Worm (Caenorhabditis elegans) whole organism, L4 larva: ENCODE results near the gene pmpl-1.

Source experiments
- F10B5.3 ChIP-seq: sonication (generic microtip); optimal IDR thresholded peaks from 2 replicates; lab custom pipeline; 2016; ENCODE audit warnings: mild to moderate bottlenecking, missing genetic modification characterization, missing compliant biosample characterization
- R02D3.7 ChIP-seq: fragments of 150-350 bp; sonication (generic microtip); optimal IDR thresholded peaks from 3 replicates; lab custom pipeline; 2014; ENCODE audit warnings: missing biosample characterization, missing genetic modification characterization
- T26A8.4 ChIP-seq: fragments of 200-800 bp; sonication (Bioruptor generic); IDR thresholded peaks from 2 replicates; pipeline ENCODE4 v1.3.6; 2022; ENCODE audit warnings: missing genetic modification characterization, missing compliant biosample characterization
- Y105C5A.15 ChIP-seq: fragments of 200-800 bp; sonication (Bioruptor generic); IDR thresholded peaks from 2 replicates; pipeline ENCODE4 v1.3.6; 2022; ENCODE audit warnings: missing genetic modification characterization, missing compliant biosample characterization
- Y75B8A.6 ChIP-seq: fragments of 200-800 bp; sonication (Bioruptor generic); IDR thresholded peaks from 2 replicates; pipeline ENCODE4 v1.3.6; 2022; ENCODE audit warnings: missing genetic modification reagents, missing genetic modification characterization, missing compliant biosample characterization
- aha-1 ChIP-seq: fragments of 150-350 bp; peaks from one replicate; lab custom pipeline; 2014; ENCODE audit warnings: missing biosample characterization, missing genetic modification characterization
- arid-1 ChIP-seq: fragments of 200-800 bp; sonication (Bioruptor generic); conservative IDR thresholded peaks from 2 replicates; pipeline ENCODE4 v1.3.6; 2022; ENCODE audit warnings: missing genetic modification reagents, missing genetic modification characterization, missing compliant biosample characterization
- attf-4 ChIP-seq: sonication (generic microtip); optimal IDR thresholded peaks from 3 replicates; lab custom pipeline; 2017; ENCODE audit warnings: missing biosample characterization, missing genetic modification characterization
- ceh-20 ChIP-seq: fragments of 200-800 bp; sonication (Bioruptor generic); IDR thresholded peaks from 2 replicates; pipeline ENCODE4 v1.3.6; 2022; ENCODE audit warnings: missing genetic modification reagents, missing genetic modification characterization, missing compliant biosample characterization
- ces-1 ChIP-seq: fragments of 150-350 bp; sonication (generic microtip); optimal IDR thresholded peaks from 4 replicates; lab custom pipeline; 2014; ENCODE audit warnings: missing biosample characterization, missing genetic modification reagents, missing genetic modification characterization
- ctbp-1 ChIP-seq: fragments of 200-800 bp; sonication (Bioruptor generic); IDR thresholded peaks from 2 replicates; pipeline ENCODE4 v1.3.6; 2022; ENCODE audit warnings: missing genetic modification reagents, missing genetic modification characterization, missing compliant biosample characterization
- daf-16 ChIP-seq, 3 experiments: sonication (generic microtip); optimal IDR thresholded peaks; 2 replicates each; lab custom pipeline; 2016 to 2017; ENCODE audit warnings: missing genetic modification characterization in 3 of 3, missing genetic modification reagents in 3 of 3, mild to moderate bottlenecking in 2 of 3, missing compliant biosample characterization in 2 of 3, missing biosample characterization in 1 of 3, moderate library complexity in 1 of 3
- dmd-6 ChIP-seq: fragments of 200-800 bp; sonication (Bioruptor generic); IDR thresholded peaks from 2 replicates; pipeline ENCODE4 v1.3.6; 2022; ENCODE audit warnings: missing genetic modification reagents, missing genetic modification characterization, missing compliant biosample characterization
- dmd-9 ChIP-seq: fragments of 200-800 bp; sonication (Bioruptor generic); IDR thresholded peaks from 2 replicates; pipeline ENCODE4 v1.3.6; 2022; ENCODE audit warnings: missing genetic modification reagents, missing genetic modification characterization, missing compliant biosample characterization
- duxl-1 ChIP-seq: sonication (generic microtip); optimal IDR thresholded peaks from 2 replicates; lab custom pipeline; 2016; ENCODE audit warnings: mild to moderate bottlenecking, missing genetic modification characterization, moderate library complexity, missing compliant biosample characterization; ENCODE audit not compliant: poor library complexity
- dve-1 ChIP-seq: sonication (generic microtip); optimal IDR thresholded peaks from 2 replicates; lab custom pipeline; 2017; ENCODE audit warnings: antibody characterized with exemption, mild to moderate bottlenecking, missing genetic modification characterization, missing compliant biosample characterization; ENCODE audit not compliant: insufficient read depth
- fos-1 ChIP-seq: fragments of 150-350 bp; optimal IDR thresholded peaks from 2 replicates; lab custom pipeline; 2014; ENCODE audit warnings: missing biosample characterization, missing genetic modification characterization
- gei-8 ChIP-seq: fragments of 200-800 bp; sonication (Bioruptor generic); optimal IDR thresholded peaks from 2 replicates; lab custom pipeline; 2018; ENCODE audit warnings: mild to moderate bottlenecking, missing genetic modification characterization, missing compliant biosample characterization
- hif-1 ChIP-seq, 2 experiments: sonication (generic microtip); optimal IDR thresholded peaks; 2 replicates each; lab custom pipeline; 2016 to 2017; ENCODE audit warnings: missing compliant biosample characterization in 2 of 2, missing genetic modification characterization in 2 of 2, missing genetic modification reagents in 2 of 2, missing genotype in 2 of 2, mild to moderate bottlenecking in 1 of 2
- hlh-11 ChIP-seq: fragments of 200-800 bp; sonication (Bioruptor generic); optimal IDR thresholded peaks from 2 replicates; lab custom pipeline; 2018; ENCODE audit warnings: mild to moderate bottlenecking, missing genetic modification characterization, missing compliant biosample characterization
- hlh-30 ChIP-seq: sonication (generic microtip); optimal IDR thresholded peaks from 2 replicates; lab custom pipeline; 2017; ENCODE audit warnings: antibody characterized with exemption, mild to moderate bottlenecking, missing genetic modification characterization, missing compliant biosample characterization; ENCODE audit not compliant: insufficient read depth
- hmg-1.1 ChIP-seq: fragments of 200-800 bp; sonication (Bioruptor generic); IDR thresholded peaks from 2 replicates; pipeline ENCODE4 v1.3.6; 2022; ENCODE audit warnings: missing genetic modification reagents, missing genetic modification characterization, missing compliant biosample characterization
- jun-1 ChIP-seq: fragments of 150-350 bp; optimal IDR thresholded peaks from 2 replicates; lab custom pipeline; 2014; ENCODE audit warnings: missing biosample characterization, missing genetic modification reagents, missing genetic modification characterization
- lin-1 ChIP-seq: fragments of 200-800 bp; sonication (Bioruptor generic); IDR thresholded peaks from 2 replicates; pipeline ENCODE4 v1.3.6; 2022; ENCODE audit warnings: missing genetic modification reagents, missing genetic modification characterization, missing compliant biosample characterization
- lin-13 ChIP-seq: fragments of 150-350 bp; optimal IDR thresholded peaks from 2 replicates; lab custom pipeline; 2014; ENCODE audit warnings: missing biosample characterization, missing genetic modification reagents, missing genetic modification characterization
- lsy-2 ChIP-seq, 2 experiments: fragments of 150-350 bp in 1 of 2; sonication (generic microtip) in 1 of 2; optimal IDR thresholded peaks; 2 replicates each; lab custom pipeline; 2014 to 2017; ENCODE audit warnings: missing biosample characterization in 2 of 2, missing genetic modification characterization in 2 of 2
- madf-5 ChIP-seq, 2 experiments: fragments of 200-800 bp; sonication (Bioruptor generic); IDR thresholded peaks; 2 replicates each; pipeline ENCODE4 v1.3.6; 2022; ENCODE audit warnings: missing compliant biosample characterization in 2 of 2, missing genetic modification characterization in 2 of 2
- mdl-1 ChIP-seq, 2 experiments: fragments of 150-350 bp in 1 of 2; sonication (generic microtip) in 1 of 2; optimal IDR thresholded peaks; 2 replicates each; lab custom pipeline; 2014 to 2017; ENCODE audit warnings: missing biosample characterization in 2 of 2, missing genetic modification characterization in 2 of 2
- mep-1 ChIP-seq: fragments of 150-350 bp; sonication (generic microtip); optimal IDR thresholded peaks from 3 replicates; lab custom pipeline; 2014; ENCODE audit warnings: missing biosample characterization, missing genetic modification characterization
- mes-2 ChIP-seq: sonication (generic microtip); optimal IDR thresholded peaks from 2 replicates; lab custom pipeline; 2016; ENCODE audit warnings: missing genotype, mild to moderate bottlenecking, missing genetic modification characterization, missing compliant biosample characterization; ENCODE audit not compliant: poor library complexity, severe bottlenecking
- mxl-3 ChIP-seq: fragments of 200-800 bp; sonication (Bioruptor generic); optimal IDR thresholded peaks from 2 replicates; lab custom pipeline; 2018; ENCODE audit warnings: mild to moderate bottlenecking, missing genetic modification characterization, missing compliant biosample characterization
- nhr-102 ChIP-seq: sonication (generic microtip); optimal IDR thresholded peaks from 2 replicates; lab custom pipeline; 2016; ENCODE audit warnings: mild to moderate bottlenecking, missing genetic modification characterization, moderate library complexity, missing compliant biosample characterization
- nhr-11 ChIP-seq: fragments of 150-350 bp; optimal IDR thresholded peaks from 2 replicates; lab custom pipeline; 2014; ENCODE audit warnings: missing biosample characterization, missing genetic modification characterization
- nhr-237 ChIP-seq: sonication (generic microtip); optimal IDR thresholded peaks from 2 replicates; lab custom pipeline; 2017; ENCODE audit warnings: missing biosample characterization, missing genetic modification characterization
- nhr-28 ChIP-seq: fragments of 150-350 bp; optimal IDR thresholded peaks from 2 replicates; lab custom pipeline; 2014; ENCODE audit warnings: missing biosample characterization, missing genetic modification characterization
- nhr-42 ChIP-seq: fragments of 200-800 bp; sonication (Bioruptor generic); IDR thresholded peaks from 2 replicates; pipeline ENCODE4 v1.3.6; 2022; ENCODE audit warnings: missing genetic modification characterization, missing compliant biosample characterization
- nhr-48 ChIP-seq: sonication (generic microtip); optimal IDR thresholded peaks from 2 replicates; lab custom pipeline; 2016; ENCODE audit warnings: mild to moderate bottlenecking, missing genetic modification characterization, missing compliant biosample characterization
- nhr-6 ChIP-seq: fragments of 150-350 bp; optimal IDR thresholded peaks from 2 replicates; lab custom pipeline; 2014; ENCODE audit warnings: missing biosample characterization, missing genetic modification characterization
- nhr-76 ChIP-seq: fragments of 150-350 bp; optimal IDR thresholded peaks from 2 replicates; lab custom pipeline; 2014; ENCODE audit warnings: missing biosample characterization, missing genetic modification characterization
- nhr-77 ChIP-seq: fragments of 150-350 bp; optimal IDR thresholded peaks from 2 replicates; lab custom pipeline; 2014; ENCODE audit warnings: missing biosample characterization, missing genetic modification characterization
- pha-4 ChIP-seq, 2 experiments: fragments of 150-350 bp in 1 of 2; fragments of 200-800 bp in 1 of 2; sonication (Bioruptor generic) in 1 of 2; IDR thresholded peaks in 1 of 2; optimal IDR thresholded peaks in 1 of 2; 2 replicates each; pipeline versions ENCODE4 v1.3.6 to Lab custom; 2014 to 2022; ENCODE audit warnings: missing genetic modification characterization in 2 of 2, missing genetic modification reagents in 2 of 2, missing biosample characterization in 1 of 2, missing compliant biosample characterization in 1 of 2
- pqm-1 ChIP-seq: sonication (generic microtip); optimal IDR thresholded peaks from 2 replicates; lab custom pipeline; 2017; ENCODE audit warnings: missing biosample characterization, missing genetic modification characterization
- rbr-2 ChIP-seq: sonication (generic microtip); optimal IDR thresholded peaks from 2 replicates; lab custom pipeline; 2016; ENCODE audit warnings: missing genotype, missing genetic modification characterization, missing compliant biosample characterization
- spr-1 ChIP-seq: sonication (generic microtip); optimal IDR thresholded peaks from 2 replicates; lab custom pipeline; 2016; ENCODE audit warnings: mild to moderate bottlenecking, missing genetic modification characterization, missing compliant biosample characterization
- unc-130 ChIP-seq: sonication (generic microtip); optimal IDR thresholded peaks from 2 replicates; lab custom pipeline; 2016; ENCODE audit warnings: missing genetic modification reagents, missing genetic modification characterization, missing compliant biosample characterization
- unc-62 ChIP-seq, 3 experiments: fragments of 150-350 bp in 1 of 3; sonication (generic microtip); optimal IDR thresholded peaks in 2 of 3; peaks in 1 of 3; 1 replicate in 1 of 3; 2 replicates in 2 of 3; lab custom pipeline; 2014 to 2017; ENCODE audit warnings: missing biosample characterization in 3 of 3, missing genetic modification characterization in 3 of 3, missing genetic modification reagents in 3 of 3, missing genotype in 1 of 3
- zfp-3 ChIP-seq: fragments of 200-800 bp; sonication (Bioruptor generic); conservative IDR thresholded peaks from 2 replicates; pipeline ENCODE4 v1.3.6; 2022; ENCODE audit warnings: missing genetic modification reagents, missing genetic modification characterization, missing compliant biosample characterization
- zip-2 ChIP-seq: fragments of 150-350 bp; optimal IDR thresholded peaks from 2 replicates; lab custom pipeline; 2014; ENCODE audit warnings: missing biosample characterization, missing genetic modification characterization
- ztf-7 ChIP-seq: fragments of 150-350 bp; optimal IDR thresholded peaks from 2 replicates; lab custom pipeline; 2014; ENCODE audit warnings: missing biosample characterization, missing genetic modification characterization

Gene pmpl-1

DNA sequence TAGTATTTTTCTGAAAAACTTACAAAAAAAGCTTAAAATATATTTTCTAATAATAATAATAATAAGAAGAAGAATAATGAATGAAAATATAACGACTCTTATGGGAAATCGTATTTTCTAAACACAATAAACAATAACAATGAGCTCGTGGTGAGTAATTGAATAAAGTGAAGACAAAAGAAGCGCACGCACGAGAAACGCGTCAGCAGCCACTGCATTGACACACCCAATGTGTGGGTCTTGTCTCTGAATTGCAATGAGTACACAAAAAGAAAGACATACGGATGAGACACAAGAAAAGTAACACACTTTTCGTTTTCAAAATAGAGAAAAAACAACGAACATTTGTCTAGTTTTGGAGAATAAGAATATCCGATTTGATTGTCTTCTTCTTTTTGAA is 15.5 kb downstream of the pmpl-1 start, which contains the start of gene F35A5.8:
Gene F35A5.8, minus strand, starts transcription at position 151 of the 400 bp plus-strand sequence.
- TF ChIP-seq unc-62 (GFP tag; optimal IDR thresholded peaks at IDR 0.05 in 1 of 2; lab: Kevin White, UChicago) = peak in 1 of 2 experiments; percentile 95
- no peak for TF ChIP-seq unc-62 (tag; optimal IDR thresholded peaks at IDR 0.05; lab: Kevin White, UChicago)
- TF ChIP-seq rbr-2 (tag; lab: Kevin White, UChicago) = peak; percentile 76
- no peak for TF ChIP-seq R02D3.7 (tag; lab: Kevin White, UChicago)
- peak; percentile 32; the same call in 1 of the 2 replicates for TF ChIP-seq nhr-42
- TF ChIP-seq mes-2 = peak; percentile 90
- no peak for TF ChIP-seq lin-1 (GFP tag; lab: Robert Waterston, UW)
- TF ChIP-seq nhr-11 (tag; lab: Kevin White, UChicago) = peak; percentile 36
- no peak for TF ChIP-seq Y75B8A.6
- TF ChIP-seq nhr-6 (tag; lab: Kevin White, UChicago) = peak; percentile 4
- peak; percentile 58 for TF ChIP-seq nhr-28 (tag; lab: Kevin White, UChicago)
- no peak for TF ChIP-seq zfp-3 (GFP tag; lab: Robert Waterston, UW)
- TF ChIP-seq aha-1 (tag; lab: Kevin White, UChicago) = peak; percentile 96
- peak in 1 of 2 experiments; percentile 80 for TF ChIP-seq daf-16 (GFP tag; optimal IDR thresholded peaks at IDR 0.05; lab: Kevin White, UChicago)
- TF ChIP-seq daf-16 (tag; optimal IDR thresholded peaks at IDR 0.05; lab: Kevin White, UChicago) = peak; percentile 63
- TF ChIP-seq dmd-6 (GFP tag; lab: Robert Waterston, UW) = peak; percentile 48
- no peak for TF ChIP-seq fos-1 (tag; lab: Kevin White, UChicago)
- TF ChIP-seq nhr-77 (tag; lab: Kevin White, UChicago) = peak; percentile 25
- peak; percentile 63 for TF ChIP-seq hlh-30 (tag; lab: Kevin White, UChicago)
- TF ChIP-seq dve-1 (tag; lab: Kevin White, UChicago) = peak; percentile 86
- no peak for TF ChIP-seq nhr-237 (tag; lab: Kevin White, UChicago)
- no peak for TF ChIP-seq madf-5 (GFP tag; IDR thresholded peaks at IDR 0.05; lab: Robert Waterston, UW)
- TF ChIP-seq mep-1 = peak; percentile 86
- TF ChIP-seq nhr-48 (tag; lab: Kevin White, UChicago) = peak; percentile 34
- no peak for TF ChIP-seq attf-4 (tag; lab: Kevin White, UChicago)
- TF ChIP-seq gei-8 (GFP tag; lab: Kevin White, UChicago) = no peak
- no peak for TF ChIP-seq ceh-20 (GFP tag; lab: Robert Waterston, UW)
- peak; percentile 75 for TF ChIP-seq ztf-7
- TF ChIP-seq arid-1 (GFP tag; lab: Robert Waterston, UW) = 0 out of 2 replicates have a peak, but pooled peaks have one; percentile 24
- TF ChIP-seq F10B5.3 (tag; lab: Kevin White, UChicago) = peak; percentile 61
- TF ChIP-seq mdl-1 (tag; optimal IDR thresholded peaks at IDR 0.05; lab: Kevin White, UChicago) = peak in 1 of 2 experiments; percentile 48
- no peak for TF ChIP-seq pqm-1 (tag; lab: Kevin White, UChicago)
- TF ChIP-seq nhr-102 (tag; lab: Kevin White, UChicago) = no peak
- no peak for TF ChIP-seq zip-2
- TF ChIP-seq hif-1 (tag; optimal IDR thresholded peaks at IDR 0.05; lab: Kevin White, UChicago) = peak in 1 of 2 experiments; percentile 19
- TF ChIP-seq T26A8.4 = peak; percentile 71
- TF ChIP-seq Y105C5A.15 (GFP tag; lab: Robert Waterston, UW) = no peak
- TF ChIP-seq ctbp-1 = peak; percentile 79
- peak in 1 of 2 experiments; percentile 28 for TF ChIP-seq lsy-2 (tag; optimal IDR thresholded peaks at IDR 0.05; lab: Kevin White, UChicago)
- no peak for TF ChIP-seq nhr-76 (tag; lab: Kevin White, UChicago)
- peak; percentile 65 for TF ChIP-seq hmg-1.1
- peak; percentile 25 for TF ChIP-seq mxl-3 (GFP tag; lab: Kevin White, UChicago)
- TF ChIP-seq hlh-11 (tag; lab: Kevin White, UChicago) = peak; percentile 74
- TF ChIP-seq unc-130 (GFP tag; lab: Kevin White, UChicago) = no peak
- TF ChIP-seq spr-1 (tag; lab: Kevin White, UChicago) = peak; percentile 16
- peak; percentile 72 for TF ChIP-seq lin-13
- TF ChIP-seq duxl-1 = peak; percentile 61
- TF ChIP-seq ces-1 (GFP tag; lab: Kevin White, UChicago) = peak; percentile 64
- no peak for TF ChIP-seq pha-4 (GFP tag; IDR thresholded peaks at IDR 0.05; lab: Robert Waterston, UW)
- TF ChIP-seq pha-4 (tag; optimal IDR thresholded peaks at IDR 0.05; lab: Kevin White, UChicago) = peak; percentile 89
- TF ChIP-seq jun-1 (tag; lab: Kevin White, UChicago) = no peak
- TF ChIP-seq dmd-9 (GFP tag; lab: Robert Waterston, UW) = 0 out of 2 replicates have a peak, but pooled peaks have one; percentile 45
